Fruit fly (Drosophila melanogaster): ENCODE data around the gene mthl1.

Gene mthl1

dm6 chrX:16654931-16655409 lies 14.2 kb downstream of the mthl1 start, which contains the start of the genes Nemp and r:
Nemp (minus strand) TSS chrX:16655015.
r (plus strand) TSS chrX:16655359.
- TF ChIP-seq noc (tag; optimal IDR thresholded peaks at IDR 0.05): no peak

DNA sequence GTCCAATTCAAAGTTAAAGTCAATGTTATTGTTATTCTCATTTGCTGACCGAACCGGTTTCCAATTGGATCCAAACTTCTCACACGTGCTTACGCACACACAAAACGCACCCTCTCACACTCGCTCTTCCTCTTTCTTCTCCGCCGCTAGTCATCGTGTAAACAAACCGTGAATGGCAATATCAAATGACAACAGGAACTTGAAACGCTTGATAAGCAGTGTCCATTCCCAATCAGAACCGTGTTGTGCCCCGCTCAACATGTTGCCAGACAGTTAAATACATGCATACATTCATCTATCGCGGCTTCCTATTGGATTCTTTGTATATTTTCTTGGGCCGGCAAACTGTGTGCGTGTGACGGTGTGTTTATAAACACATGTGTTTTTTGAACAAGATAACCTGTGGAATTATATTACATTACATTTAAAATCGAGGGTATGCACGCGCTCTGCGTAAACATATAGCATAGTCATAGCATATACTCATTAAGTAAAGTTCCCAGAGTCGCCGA lies 15.0 kb downstream of the mthl1 start:
- TF ChIP-seq noc (tag; optimal IDR thresholded peaks at IDR 0.05): peak; percentile 57

dm6 chrX:16660632-16661031 lies 19.9 kb downstream of the mthl1 start:
- TF ChIP-seq noc (tag; optimal IDR thresholded peaks at IDR 0.05): no peak

dm6 chrX:16664405-16665064 lies 23.8 kb downstream of the mthl1 start, which contains the start of gene CG15865:
CG15865 (minus strand) TSS chrX:16664455.
- TF ChIP-seq noc (tag; optimal IDR thresholded peaks at IDR 0.05): no peak

- TF ChIP-seq noc (tag; optimal IDR thresholded peaks at IDR 0.05): no peak
Observed at dm6 chrX:16669849-16670248, 29.1 kb downstream of the mthl1 start.

DNA sequence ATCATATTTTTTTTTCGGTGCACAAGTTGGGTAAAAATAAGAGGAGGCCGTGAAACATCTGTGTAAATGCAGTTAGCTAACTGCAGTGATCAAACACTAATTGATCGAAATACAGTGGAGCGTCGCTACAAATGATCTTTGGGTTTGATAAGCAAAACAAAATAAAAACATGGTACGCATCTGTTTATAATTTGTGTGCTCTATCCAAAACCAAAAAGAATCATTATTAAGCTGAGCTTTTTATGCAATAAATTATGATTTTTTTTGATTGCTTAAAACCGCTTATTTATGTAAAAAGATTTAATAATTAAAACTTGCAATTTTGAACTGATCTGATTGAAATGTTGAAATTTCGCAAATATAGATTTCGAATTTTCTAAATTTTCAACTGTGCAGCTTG lies 29.5 kb downstream of the mthl1 start:
- no peak for TF ChIP-seq noc (tag; optimal IDR thresholded peaks at IDR 0.05)

DNA sequence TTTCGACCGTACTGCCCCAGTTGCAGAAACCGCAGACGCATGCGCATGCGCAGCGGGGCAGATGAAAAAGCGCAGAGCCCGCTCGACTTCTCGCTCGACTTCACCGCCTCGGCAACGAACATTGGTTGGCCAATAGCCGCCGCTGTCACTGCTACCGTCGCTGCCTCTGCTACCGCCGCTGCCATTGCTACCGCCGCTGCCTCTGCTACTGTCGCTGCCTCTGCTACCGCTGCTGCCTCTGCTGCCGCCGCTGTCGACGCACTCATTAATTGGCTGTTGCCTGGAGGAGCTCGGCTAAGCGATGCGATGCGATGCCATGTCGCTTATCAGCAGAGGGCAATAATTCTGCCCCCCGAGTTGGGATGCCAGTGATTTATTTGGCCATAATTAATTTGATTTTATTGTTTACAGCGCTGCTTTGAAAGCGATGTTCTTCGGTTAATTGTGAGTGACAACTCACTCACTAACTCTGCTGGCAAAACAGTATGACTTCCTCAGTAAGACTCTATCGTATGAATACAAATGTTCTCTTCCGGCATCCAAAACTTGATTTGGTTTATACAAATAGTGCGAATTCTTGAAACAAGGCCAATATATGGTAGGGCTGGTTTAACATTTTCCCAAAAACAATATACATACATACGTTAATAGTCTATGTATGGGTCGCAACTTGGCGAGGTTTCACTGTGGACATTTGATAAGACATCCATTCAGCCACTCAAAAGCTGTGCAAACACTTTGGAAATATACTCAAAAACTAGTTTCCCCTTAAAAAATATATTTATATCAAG lies 30.1 kb downstream of the mthl1 start:
- TF ChIP-seq noc (tag; optimal IDR thresholded peaks at IDR 0.05): peak; percentile 81

DNA sequence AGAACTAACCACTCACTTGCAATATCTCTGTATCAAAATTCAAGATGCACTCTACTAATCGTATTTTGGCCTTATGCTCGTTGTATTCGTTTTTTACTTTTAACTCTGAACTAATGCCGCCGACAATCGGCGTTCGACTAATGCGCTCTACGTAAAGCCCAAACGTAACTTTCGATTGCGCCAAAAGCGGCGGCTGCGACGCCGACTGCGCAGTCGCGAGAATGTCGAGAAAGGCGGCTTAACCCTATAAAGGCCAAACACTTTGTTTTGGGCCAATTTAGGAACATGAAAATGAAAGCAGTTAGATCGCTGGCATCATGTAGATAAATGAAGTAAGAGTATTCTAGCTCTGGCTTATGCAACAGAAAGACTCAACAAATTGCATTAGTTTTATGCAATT lies 32.1 kb downstream of the mthl1 start:
- no peak for TF ChIP-seq noc (tag; optimal IDR thresholded peaks at IDR 0.05)

dm6 chrX:16674538-16674937 lies 33.8 kb downstream of the mthl1 start:
- TF ChIP-seq noc (tag; optimal IDR thresholded peaks at IDR 0.05): no peak

dm6 chrX:16676653-16677052 lies 35.9 kb downstream of the mthl1 start, which contains the start of gene CG13012:
CG13012 (minus strand) TSS chrX:16676753.
- TF ChIP-seq noc (tag; optimal IDR thresholded peaks at IDR 0.05): no peak

dm6 chrX:16677163-16677562 lies 36.4 kb downstream of the mthl1 start:
- no peak for TF ChIP-seq noc (tag; optimal IDR thresholded peaks at IDR 0.05)

DNA sequence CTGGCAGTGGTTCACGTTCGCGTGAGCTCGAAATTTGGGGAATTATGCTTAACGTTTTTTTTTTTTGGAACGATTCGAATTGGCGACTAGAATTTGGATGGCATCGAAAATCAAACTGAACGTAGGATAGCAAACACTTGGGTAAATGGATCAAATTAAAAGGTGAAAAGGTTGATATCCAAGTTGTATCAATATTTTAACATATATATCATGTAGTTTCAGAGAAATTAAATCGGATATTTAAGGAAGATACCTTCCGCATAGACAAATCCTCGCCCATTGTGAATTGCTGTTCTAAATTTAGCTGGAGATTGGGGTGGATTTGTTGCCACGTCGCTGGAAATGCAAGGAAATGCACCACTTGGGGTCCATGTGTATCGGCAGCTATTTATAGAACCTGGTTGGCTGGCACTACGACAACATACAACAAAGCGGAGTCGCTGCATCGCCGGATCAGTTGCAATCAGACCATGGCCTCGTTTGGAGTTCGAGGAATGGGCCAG lies 38.1 kb downstream of the mthl1 start, which contains the start of the genes CG13010 and sing:
Gene CG13010, minus strand, starts transcription at position 101 of the 503 bp plus-strand sequence.
Gene sing, plus strand, starts transcription at position 453 of the 503 bp plus-strand sequence.
- no peak for TF ChIP-seq noc (tag; optimal IDR thresholded peaks at IDR 0.05)

- no peak for TF ChIP-seq noc (tag; optimal IDR thresholded peaks at IDR 0.05)
Observed at dm6 chrX:16683765-16684164, 43.0 kb downstream of the mthl1 start, which contains the start of gene Axs. Axs (minus strand) TSS chrX:16683895.

- TF ChIP-seq noc (tag; optimal IDR thresholded peaks at IDR 0.05): no peak
Observed at dm6 chrX:16687400-16688105, 46.8 kb downstream of the mthl1 start.

DNA sequence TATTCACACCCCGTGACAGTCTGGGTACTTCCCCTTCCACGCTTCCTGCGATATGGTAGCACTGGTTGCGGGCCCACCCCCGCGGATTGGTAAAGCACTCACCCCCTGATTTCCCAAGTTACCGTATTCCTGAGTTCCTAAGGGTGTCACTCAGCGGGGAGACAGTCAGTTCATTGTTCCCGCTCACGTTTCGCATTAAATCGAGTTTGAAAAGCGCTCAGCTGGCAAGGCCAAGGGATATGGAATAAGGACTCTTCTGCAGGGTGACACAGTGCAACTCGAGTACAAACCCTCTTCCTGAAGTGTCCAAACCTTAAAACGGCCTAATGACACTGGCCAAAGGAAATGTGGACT lies 47.3 kb downstream of the mthl1 start:
- no peak for TF ChIP-seq noc (tag; optimal IDR thresholded peaks at IDR 0.05)

DNA sequence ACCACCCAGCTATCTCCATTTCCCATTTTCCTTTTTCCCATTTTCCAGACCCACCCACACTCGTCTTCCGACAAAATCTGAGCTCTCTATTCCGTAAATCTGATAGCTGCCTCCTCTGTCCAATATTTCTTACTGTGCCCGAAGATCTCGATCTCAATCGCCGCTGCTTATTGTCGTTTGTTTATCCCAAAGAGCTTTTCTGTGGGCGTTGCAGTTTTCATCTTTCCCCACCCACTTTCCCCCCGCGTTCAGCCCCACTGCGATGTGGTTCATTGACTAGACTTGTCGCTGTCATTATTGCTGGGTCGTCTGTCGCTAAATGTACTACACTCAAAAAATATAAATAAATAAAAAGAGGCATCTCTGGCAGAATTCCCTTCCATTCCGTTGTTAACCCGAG lies 48.6 kb downstream of the mthl1 start:
- TF ChIP-seq noc (tag; optimal IDR thresholded peaks at IDR 0.05): no peak

Data from whole organism, larva.